Worm (Caenorhabditis elegans) whole organism, L2 larva: Measurements from ENCODE around the gene ZK813.2.

Experiments used
- ZK546.5 ChIP-seq: sonication (generic microtip); optimal IDR thresholded peaks from 2 replicates; lab custom pipeline; 2017; ENCODE audit warnings: missing biosample characterization, missing genetic modification characterization
- aly-2 ChIP-seq: fragments of 150-350 bp; optimal IDR thresholded peaks from 2 replicates; lab custom pipeline; 2014; ENCODE audit warnings: missing biosample characterization, missing genetic modification characterization
- blmp-1 ChIP-seq: sonication (generic microtip); optimal IDR thresholded peaks from 2 replicates; lab custom pipeline; 2017; ENCODE audit warnings: missing genetic modification characterization, mild to moderate bottlenecking, missing compliant biosample characterization, antibody characterized with exemption, moderate library complexity; ENCODE audit not compliant: insufficient read depth
- ceh-82 ChIP-seq: fragments of 150-350 bp; optimal IDR thresholded peaks from 2 replicates; lab custom pipeline; 2014; ENCODE audit warnings: missing biosample characterization, missing genetic modification characterization
- dmd-4 ChIP-seq: sonication (generic microtip); optimal IDR thresholded peaks from 2 replicates; lab custom pipeline; 2017; ENCODE audit warnings: missing biosample characterization, missing genetic modification characterization
- lin-13 ChIP-seq: fragments of 150-350 bp; optimal IDR thresholded peaks from 2 replicates; lab custom pipeline; 2014; ENCODE audit warnings: missing biosample characterization, missing genetic modification reagents, missing genetic modification characterization
- lin-39 ChIP-seq: fragments of 150-350 bp; optimal IDR thresholded peaks from 2 replicates; lab custom pipeline; 2014; ENCODE audit warnings: missing biosample characterization, missing genetic modification reagents, missing genetic modification characterization
- nhr-11 ChIP-seq: fragments of 150-350 bp; optimal IDR thresholded peaks from 2 replicates; lab custom pipeline; 2014; ENCODE audit warnings: missing biosample characterization, missing genetic modification characterization
- nhr-23 ChIP-seq: fragments of 150-350 bp; optimal IDR thresholded peaks from 2 replicates; lab custom pipeline; 2014; ENCODE audit warnings: missing biosample characterization, missing genetic modification reagents, missing genetic modification characterization
- nhr-25 ChIP-seq: fragments of 150-350 bp; sonication (generic microtip); optimal IDR thresholded peaks from 3 replicates; lab custom pipeline; 2014; ENCODE audit warnings: missing biosample characterization, missing genetic modification characterization
- skn-1 ChIP-seq: sonication (generic microtip); optimal IDR thresholded peaks from 2 replicates; lab custom pipeline; 2017; ENCODE audit warnings: missing biosample characterization, missing genetic modification characterization
- unc-55 ChIP-seq: fragments of 150-350 bp; sonication (generic microtip); optimal IDR thresholded peaks from 3 replicates; lab custom pipeline; 2014; ENCODE audit warnings: missing biosample characterization, missing genetic modification reagents, missing genetic modification characterization
- unc-62 ChIP-seq: fragments of 150-350 bp; optimal IDR thresholded peaks from 2 replicates; lab custom pipeline; 2014; ENCODE audit warnings: missing biosample characterization, missing genetic modification reagents, missing genetic modification characterization
- zag-1 ChIP-seq: fragments of 150-350 bp; optimal IDR thresholded peaks from 2 replicates; lab custom pipeline; 2014; ENCODE audit warnings: missing biosample characterization, missing genetic modification characterization

ce11 chrX:3473793-3474192 lies 30.2 kb downstream of the ZK813.2 start:
- TF ChIP-seq lin-13 (no peak), ZK546.5 (tag; lab: Kevin White, UChicago) (no peak), dmd-4 (tag; lab: Kevin White, UChicago) (no peak), zag-1 (tag; lab: Kevin White, UChicago) (no peak), nhr-11 (tag; lab: Kevin White, UChicago) (no peak), nhr-23 (tag; lab: Kevin White, UChicago) (no peak), ceh-82 (tag; lab: Kevin White, UChicago) (no peak), unc-62 (no peak), lin-39 (tag; lab: Kevin White, UChicago) (no peak), skn-1 (no peak), nhr-25 (no peak), unc-55 (no peak), blmp-1 (no peak), aly-2 (tag; lab: Kevin White, UChicago) (no peak)
